Fruit fly (Drosophila melanogaster) whole organism, embryonic: ENCODE measurements around the gene osp.

ENCODE experiments used
- CG10462 ChIP-seq: fragments of 200-800 bp; sonication (Bioruptor generic); optimal IDR thresholded peaks from 2 replicates; lab custom pipeline; 2016; ENCODE audit warnings: missing biosample characterization, missing genetic modification characterization
- CG10654 ChIP-seq: fragments of 200-800 bp; sonication (Bioruptor generic); optimal IDR thresholded peaks from 2 replicates; lab custom pipeline; 2016; ENCODE audit warnings: missing biosample characterization, missing genetic modification characterization
- CG11085 ChIP-seq: fragments of 200-800 bp; sonication (Bioruptor generic); IDR thresholded peaks from 2 replicates; pipeline ENCODE4 v1.3.6; 2022; ENCODE audit warnings: missing biosample characterization, missing genetic modification characterization
- CG12299 ChIP-seq: fragments of 200-800 bp; sonication (Bioruptor generic); optimal IDR thresholded peaks from 2 replicates; lab custom pipeline; 2018; ENCODE audit warnings: missing biosample characterization, mild to moderate bottlenecking, missing genetic modification characterization
- CG12391 ChIP-seq: fragments of 200-800 bp; sonication (Bioruptor generic); optimal IDR thresholded peaks from 3 replicates; lab custom pipeline; 2018; ENCODE audit warnings: missing biosample characterization, mild to moderate bottlenecking, missing genetic modification characterization, moderate library complexity
- CG14050 ChIP-seq: fragments of 200-800 bp; sonication (Bioruptor generic); IDR thresholded peaks from 3 replicates; pipeline ENCODE4 v1.3.6; 2022; ENCODE audit warnings: missing biosample characterization, missing genetic modification characterization
- CG14710 ChIP-seq: fragments of 200-800 bp; sonication (Bioruptor generic); optimal IDR thresholded peaks from 3 replicates; lab custom pipeline; 2019; ENCODE audit warnings: missing biosample characterization, mild to moderate bottlenecking, missing genetic modification characterization, moderate library complexity
- CG14860 ChIP-seq: fragments of 200-800 bp; sonication (Bioruptor generic); IDR thresholded peaks from 3 replicates; pipeline ENCODE4 v1.3.6; 2022; ENCODE audit warnings: missing biosample characterization, missing genetic modification characterization; ENCODE audit not compliant: partially characterized antibody
- CG15269 ChIP-seq: fragments of 200-800 bp; sonication (Bioruptor generic); optimal IDR thresholded peaks from 2 replicates; lab custom pipeline; 2018; ENCODE audit warnings: missing biosample characterization, mild to moderate bottlenecking, missing genetic modification characterization, moderate library complexity
- CG15514 ChIP-seq: fragments of 200-800 bp; sonication (Bioruptor generic); optimal IDR thresholded peaks from 3 replicates; lab custom pipeline; 2017; ENCODE audit warnings: missing biosample characterization, missing genetic modification characterization, mild to moderate bottlenecking, moderate library complexity, missing genetic modification reagents
- CG15601 ChIP-seq: fragments of 200-800 bp; sonication (Bioruptor generic); optimal IDR thresholded peaks from 3 replicates; lab custom pipeline; 2019; ENCODE audit warnings: missing biosample characterization, mild to moderate bottlenecking, missing genetic modification characterization, moderate library complexity
- CG15696 ChIP-seq: fragments of 200-800 bp; sonication (Bioruptor generic); optimal IDR thresholded peaks from 2 replicates; lab custom pipeline; 2019; ENCODE audit warnings: missing biosample characterization, mild to moderate bottlenecking, missing genetic modification characterization, moderate library complexity
- CG18262 ChIP-seq: fragments of 200-800 bp; optimal IDR thresholded peaks from 3 replicates; lab custom pipeline; 2019; ENCODE audit warnings: missing biosample characterization, mild to moderate bottlenecking, missing genetic modification characterization, moderate library complexity
- CG3281 ChIP-seq: fragments of 200-800 bp; sonication (Bioruptor generic); optimal IDR thresholded peaks from 3 replicates; lab custom pipeline; 2017; ENCODE audit warnings: missing biosample characterization, mild to moderate bottlenecking, missing genetic modification characterization
- CG42726 ChIP-seq: fragments of 200-800 bp; sonication (Bioruptor generic); IDR thresholded peaks from 2 replicates; pipeline ENCODE4 v1.3.6; 2022; ENCODE audit warnings: missing biosample characterization, missing genetic modification characterization; ENCODE audit not compliant: partially characterized antibody
- CG4404 ChIP-seq: fragments of 200-800 bp; sonication (Bioruptor generic); IDR thresholded peaks from 2 replicates; pipeline ENCODE4 v1.3.6; 2022; ENCODE audit warnings: missing biosample characterization, missing genetic modification characterization
- CG5180 ChIP-seq: fragments of 200-800 bp; sonication (Bioruptor generic); optimal IDR thresholded peaks from 3 replicates; lab custom pipeline; 2017; ENCODE audit warnings: missing biosample characterization, missing genetic modification characterization, mild to moderate bottlenecking, moderate library complexity, missing genetic modification reagents
- CG8281 ChIP-seq: fragments of 200-800 bp; sonication (Bioruptor generic); optimal IDR thresholded peaks from 2 replicates; lab custom pipeline; 2018; ENCODE audit warnings: missing biosample characterization, mild to moderate bottlenecking, missing genetic modification characterization, moderate library complexity
- CG8290 ChIP-seq, 3 experiments: fragments of 200-800 bp; sonication (Bioruptor generic); optimal IDR thresholded peaks; 2 replicates each; lab custom pipeline; 2016 to 2019; ENCODE audit warnings: missing biosample characterization in 3 of 3, missing genetic modification characterization in 3 of 3, mild to moderate bottlenecking in 2 of 3, moderate library complexity in 1 of 3
- CG9932 ChIP-seq: fragments of 200-800 bp; sonication (Bioruptor generic); IDR thresholded peaks from 2 replicates; pipeline ENCODE4 v1.3.6; 2022; ENCODE audit warnings: missing biosample characterization, missing genetic modification characterization
- Dll ChIP-seq: fragments of 200-800 bp; sonication (Bioruptor generic); IDR thresholded peaks from 4 replicates; pipeline ENCODE4 v1.3.6; 2022; ENCODE audit warnings: missing biosample characterization, missing genetic modification characterization; ENCODE audit not compliant: partially characterized antibody
- Doc2 ChIP-seq: fragments of 200-800 bp; sonication (Bioruptor generic); IDR thresholded peaks from 2 replicates; pipeline ENCODE4 v1.3.6; 2022; ENCODE audit warnings: missing biosample characterization, missing genetic modification characterization
- E2f1 ChIP-seq: fragments of 200-800 bp; sonication (Bioruptor generic); IDR thresholded peaks from 2 replicates; pipeline ENCODE4 v1.3.6; 2022; ENCODE audit warnings: missing biosample characterization, missing genetic modification characterization
- ERR ChIP-seq: fragments of 200-800 bp; sonication (Bioruptor generic); optimal IDR thresholded peaks from 2 replicates; lab custom pipeline; 2016; ENCODE audit warnings: missing biosample characterization, missing genetic modification characterization
- Kr ChIP-seq: fragments of 200-800 bp; sonication (Bioruptor generic); optimal IDR thresholded peaks from 2 replicates; lab custom pipeline; 2017; ENCODE audit warnings: missing biosample characterization, mild to moderate bottlenecking, missing genetic modification characterization
- Ptx1 ChIP-seq: fragments of 200-800 bp; sonication (Bioruptor generic); IDR thresholded peaks from 2 replicates; pipeline ENCODE4 v1.3.6; 2022; ENCODE audit warnings: missing biosample characterization, missing genetic modification characterization
- ab ChIP-seq: fragments of 200-800 bp; sonication (Bioruptor generic); optimal IDR thresholded peaks from 2 replicates; lab custom pipeline; 2016; ENCODE audit warnings: missing biosample characterization, missing genetic modification characterization
- ara ChIP-seq: fragments of 200-800 bp; sonication (Bioruptor generic); IDR thresholded peaks from 2 replicates; pipeline ENCODE4 v1.3.6; 2022; ENCODE audit warnings: missing biosample characterization, missing genetic modification characterization
- bsh ChIP-seq, 2 experiments: fragments of 200-800 bp; sonication (Bioruptor generic); optimal IDR thresholded peaks; 2 replicates each; lab custom pipeline; 2017 to 2018; ENCODE audit warnings: mild to moderate bottlenecking in 2 of 2, missing biosample characterization in 2 of 2, missing genetic modification characterization in 2 of 2, moderate library complexity in 1 of 2
- btn ChIP-seq: fragments of 200-800 bp; sonication (Bioruptor generic); optimal IDR thresholded peaks from 2 replicates; lab custom pipeline; 2016; ENCODE audit warnings: missing biosample characterization, missing genetic modification characterization
- dati ChIP-seq: fragments of 200-800 bp; sonication (Bioruptor generic); IDR thresholded peaks from 2 replicates; pipeline ENCODE4 v1.3.6; 2022; ENCODE audit warnings: missing biosample characterization, missing genetic modification characterization
- ewg ChIP-seq: fragments of 200-800 bp; sonication (Bioruptor generic); optimal IDR thresholded peaks from 3 replicates; lab custom pipeline; 2017; ENCODE audit warnings: mild to moderate bottlenecking, missing biosample characterization, missing genetic modification reagents, missing genetic modification characterization
- gcm2 ChIP-seq: fragments of 200-800 bp; sonication (Bioruptor generic); optimal IDR thresholded peaks from 2 replicates; lab custom pipeline; 2016; ENCODE audit warnings: missing biosample characterization, missing genetic modification characterization
- grn ChIP-seq: fragments of 200-800 bp; sonication (Bioruptor generic); optimal IDR thresholded peaks from 3 replicates; lab custom pipeline; 2017; ENCODE audit warnings: missing biosample characterization, missing genetic modification characterization
- gsb-n ChIP-seq: fragments of 200-800 bp; sonication (Bioruptor generic); optimal IDR thresholded peaks from 3 replicates; lab custom pipeline; 2018; ENCODE audit warnings: missing biosample characterization, mild to moderate bottlenecking, missing genetic modification characterization
- hth ChIP-seq: fragments of >200 bp; optimal IDR thresholded peaks from 2 replicates; lab custom pipeline; 2017; ENCODE audit warnings: inconsistent platforms
- ind ChIP-seq: fragments of 200-800 bp; sonication (Bioruptor generic); optimal IDR thresholded peaks from 3 replicates; lab custom pipeline; 2016; ENCODE audit warnings: missing biosample characterization, missing genetic modification characterization
- kah ChIP-seq: fragments of 200-800 bp; sonication (Bioruptor generic); optimal IDR thresholded peaks from 2 replicates; lab custom pipeline; 2018; ENCODE audit warnings: missing biosample characterization, mild to moderate bottlenecking, missing genetic modification characterization
- kay ChIP-seq: fragments of 200-800 bp; sonication (Bioruptor generic); optimal IDR thresholded peaks from 2 replicates; lab custom pipeline; 2016; ENCODE audit warnings: missing biosample characterization, missing genetic modification characterization
- pnt ChIP-seq: fragments of 200-800 bp; sonication (Bioruptor generic); optimal IDR thresholded peaks from 3 replicates; lab custom pipeline; 2016; ENCODE audit warnings: missing biosample characterization, missing genetic modification characterization
- sc ChIP-seq, 3 experiments: fragments of >200 bp in 2 of 3; fragments of 200-800 bp in 1 of 3; sonication (Bioruptor generic) in 1 of 3; optimal IDR thresholded peaks; 2 replicates in 2 of 3; 3 replicates in 1 of 3; lab custom pipeline; 2017; ENCODE audit warnings: mild to moderate bottlenecking in 1 of 3, missing biosample characterization in 1 of 3, missing genetic modification characterization in 1 of 3, missing genetic modification reagents in 1 of 3
- slou ChIP-seq: fragments of 200-800 bp; sonication (Bioruptor generic); optimal IDR thresholded peaks from 3 replicates; lab custom pipeline; 2016; ENCODE audit warnings: missing biosample characterization, missing genetic modification characterization
- sob ChIP-seq: fragments of 200-800 bp; sonication (Bioruptor generic); IDR thresholded peaks from 2 replicates; pipeline ENCODE4 v1.3.6; 2022; ENCODE audit warnings: missing biosample characterization, missing genetic modification characterization
- tio ChIP-seq: fragments of 200-800 bp; sonication (Bioruptor generic); optimal IDR thresholded peaks from 2 replicates; lab custom pipeline; 2017; ENCODE audit warnings: missing biosample characterization, missing genetic modification characterization, inconsistent platforms
- trh ChIP-seq: fragments of 200-800 bp; sonication (Bioruptor generic); optimal IDR thresholded peaks from 2 replicates; lab custom pipeline; 2016; ENCODE audit warnings: missing biosample characterization, missing genetic modification characterization
- tup ChIP-seq: fragments of 200-800 bp; sonication (Bioruptor generic); optimal IDR thresholded peaks from 2 replicates; lab custom pipeline; 2016; ENCODE audit warnings: missing biosample characterization, mild to moderate bottlenecking, missing genetic modification characterization, moderate library complexity
- wor ChIP-seq: fragments of 200-800 bp; sonication (Bioruptor generic); IDR thresholded peaks from 2 replicates; pipeline ENCODE4 v1.3.6; 2022; ENCODE audit warnings: missing biosample characterization, missing genetic modification characterization
- yki ChIP-seq: fragments of >200 bp; optimal IDR thresholded peaks from 3 replicates; lab custom pipeline; 2018
- zen ChIP-seq: fragments of 200-800 bp; sonication (Bioruptor generic); optimal IDR thresholded peaks from 3 replicates; lab custom pipeline; 2018; ENCODE audit warnings: missing biosample characterization, mild to moderate bottlenecking, missing genetic modification characterization, moderate library complexity
- zfh1 ChIP-seq: fragments of 200-800 bp; sonication (Bioruptor generic); IDR thresholded peaks from 3 replicates; pipeline ENCODE4 v1.3.6; 2022; ENCODE audit warnings: missing biosample characterization, missing genetic modification characterization

Gene osp

DNA sequence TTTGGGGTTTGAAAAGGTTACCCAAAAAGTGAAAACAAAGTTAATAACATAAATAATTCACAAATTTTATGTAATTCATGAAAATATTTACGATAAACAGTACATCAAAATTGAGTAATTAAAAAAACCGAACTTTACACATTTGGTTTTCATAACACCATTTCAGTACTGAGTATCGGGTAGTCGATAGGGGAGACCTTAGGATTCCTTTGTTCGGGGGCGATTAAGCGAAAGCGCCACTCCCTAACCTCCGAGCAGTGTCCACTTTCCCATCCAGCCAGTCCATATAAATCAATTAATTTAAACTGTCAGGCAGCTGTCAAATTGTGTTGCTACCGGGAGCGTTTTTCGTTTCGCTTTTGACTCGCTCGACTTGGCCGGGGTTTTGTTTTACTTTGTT, 126.8 kb downstream of the osp start (continued):
- peak; percentile 52 for TF ChIP-seq ind (GFP tag; lab: Kevin White, UChicago)
- TF ChIP-seq hth (lab: Kevin White, UChicago): no peak
- TF ChIP-seq CG8281 (tag; lab: Kevin White, UChicago): no peak
- no peak for TF ChIP-seq CG14050 (GFP tag; lab: Robert Waterston, UW)
- no peak for TF ChIP-seq tio (GFP tag; lab: Kevin White, UChicago)
- no peak for TF ChIP-seq CG14860 (GFP tag; lab: Robert Waterston, UW)
- TF ChIP-seq CG4404: peak; percentile 31; the same call in 1 of the 2 replicates
- no peak for TF ChIP-seq Dll (GFP tag; lab: Robert Waterston, UW)
- peak; percentile 23 for TF ChIP-seq CG15601 (tag; lab: Kevin White, UChicago)
- TF ChIP-seq CG42726 (GFP tag; lab: Robert Waterston, UW): no peak
- TF ChIP-seq ERR (GFP tag; lab: Kevin White, UChicago): no peak
- TF ChIP-seq ara (GFP tag; lab: Robert Waterston, UW): peak; percentile 11; the same call in 1 of the 2 replicates
- TF ChIP-seq Kr: no peak
- TF ChIP-seq ewg (GFP tag; lab: Kevin White, UChicago): peak; percentile 45
- TF ChIP-seq Doc2 (GFP tag; lab: Robert Waterston, UW): no peak
- no peak for TF ChIP-seq CG15514 (GFP tag; lab: Kevin White, UChicago)
- peak; percentile 63; the same call in 2 of the 3 replicates for TF ChIP-seq zfh1 (GFP tag; lab: Robert Waterston, UW)
- no peak for TF ChIP-seq CG5180 (GFP tag; lab: Kevin White, UChicago)
- TF ChIP-seq grn (GFP tag; lab: Kevin White, UChicago): peak; percentile 10
- no peak for TF ChIP-seq CG15269 (tag; lab: Kevin White, UChicago)
- TF ChIP-seq CG9932 (GFP tag; lab: Robert Waterston, UW): no peak
- TF ChIP-seq pnt (GFP tag; lab: Kevin White, UChicago): no peak
- TF ChIP-seq tup (GFP tag; lab: Kevin White, UChicago): no peak
- no peak for TF ChIP-seq CG3281
- TF ChIP-seq CG11085 (GFP tag; lab: Robert Waterston, UW): no peak
- TF ChIP-seq bsh (GFP tag; optimal IDR thresholded peaks at IDR 0.05; lab: Kevin White, UChicago): peak in 1 of 2 experiments; percentile 79
- TF ChIP-seq sob (GFP tag; lab: Robert Waterston, UW): no peak
- TF ChIP-seq kay (GFP tag; lab: Kevin White, UChicago): no peak
- peak; percentile 11 for TF ChIP-seq zen (tag; lab: Kevin White, UChicago)
- no peak for TF ChIP-seq CG10654 (GFP tag; lab: Kevin White, UChicago)
- no peak for TF ChIP-seq ab (GFP tag; lab: Kevin White, UChicago)
- peak; percentile 61 for TF ChIP-seq CG12391 (tag; lab: Kevin White, UChicago)
- no peak for TF ChIP-seq trh (GFP tag; lab: Kevin White, UChicago)
- peak; percentile 70 for TF ChIP-seq CG14710 (tag; lab: Kevin White, UChicago)
- no peak for TF ChIP-seq dati
- no peak for TF ChIP-seq yki
- no peak for TF ChIP-seq CG10462 (GFP tag; lab: Kevin White, UChicago)
- TF ChIP-seq gsb-n (tag; lab: Kevin White, UChicago): peak; percentile 62
- 0 out of 2 replicates have a peak, but pooled peaks have one; percentile 11 for TF ChIP-seq wor (GFP tag; lab: Robert Waterston, UW)
- TF ChIP-seq kah: no peak
- TF ChIP-seq slou (GFP tag; lab: Kevin White, UChicago): no peak
- TF ChIP-seq E2f1 (GFP tag; lab: Robert Waterston, UW): 0 out of 2 replicates have a peak, but pooled peaks have one; percentile 7
- TF ChIP-seq Ptx1: peak; percentile 14; the same call in 1 of the 2 replicates
- TF ChIP-seq CG15696: peak; percentile 44
- TF ChIP-seq CG8290 (GFP tag; optimal IDR thresholded peaks at IDR 0.05; lab: Kevin White, UChicago): no peak
- TF ChIP-seq CG8290 (tag; optimal IDR thresholded peaks at IDR 0.05; lab: Kevin White, UChicago): no peak
- TF ChIP-seq btn: no peak
- no peak for TF ChIP-seq CG12299
- no peak for TF ChIP-seq sc (optimal IDR thresholded peaks at IDR 0.05; lab: Kevin White, UChicago)
- peak; percentile 8 for TF ChIP-seq sc (GFP tag; optimal IDR thresholded peaks at IDR 0.05; lab: Kevin White, UChicago)
- TF ChIP-seq gcm2: no peak
- peak; percentile 84 for TF ChIP-seq CG18262 (tag; lab: Kevin White, UChicago)
